Worm (Caenorhabditis elegans) whole organism, late embryonic: ENCODE data around the gene nhr-17.

Experiments used
- Y22D7AL.16 ChIP-seq: sonication (generic microtip); optimal IDR thresholded peaks from 2 replicates; lab custom pipeline; 2016; ENCODE audit warnings: missing genetic modification characterization, missing compliant biosample characterization
- ama-1 ChIP-seq: fragments of 150-350 bp; optimal IDR thresholded peaks from 2 replicates; lab custom pipeline; 2014
- ceh-22 ChIP-seq: sonication (generic microtip); optimal IDR thresholded peaks from 2 replicates; lab custom pipeline; 2017; ENCODE audit warnings: missing biosample characterization, missing genetic modification characterization
- lin-11 ChIP-seq: fragments of 200-800 bp; sonication (Bioruptor generic); optimal IDR thresholded peaks from 2 replicates; lab custom pipeline; 2018; ENCODE audit warnings: mild to moderate bottlenecking, missing genetic modification characterization, missing compliant biosample characterization
- rnt-1 ChIP-seq: sonication (generic microtip); optimal IDR thresholded peaks from 2 replicates; lab custom pipeline; 2016; ENCODE audit warnings: missing genetic modification characterization, missing compliant biosample characterization
- sox-4 ChIP-seq: sonication (generic microtip); optimal IDR thresholded peaks from 2 replicates; lab custom pipeline; 2017; ENCODE audit warnings: mild to moderate bottlenecking, missing genetic modification characterization, inconsistent platforms, missing compliant biosample characterization
- unc-86 ChIP-seq: sonication (generic microtip); optimal IDR thresholded peaks from 2 replicates; lab custom pipeline; 2016; ENCODE audit warnings: missing genetic modification characterization, missing compliant biosample characterization

ce11 chrX:12645846-12646245, 21.8 kb downstream of the nhr-17 start:
- no peak for TF ChIP-seq sox-4
- TF ChIP-seq rnt-1 (tag; lab: Kevin White, UChicago), result no peak
- TF ChIP-seq Y22D7AL.16, result no peak
- TF ChIP-seq unc-86 (tag; lab: Kevin White, UChicago), result no peak
- no peak for TF ChIP-seq lin-11
- TF ChIP-seq ama-1 (lab: Kevin White, UChicago), result no peak
- no peak for TF ChIP-seq ceh-22 (tag; lab: Kevin White, UChicago)
